Fruit fly (Drosophila melanogaster) whole organism, embryonic: Measurements from ENCODE around the gene CG12438.
A peak's percentile ranks its signal among the peaks of the same experiment; 100 is the strongest.

Experiments
- CG18599 ChIP-seq: fragments of 200-800 bp; sonication (Bioruptor generic); optimal IDR thresholded peaks from 3 replicates; lab custom pipeline; 2017; ENCODE audit warnings: missing biosample characterization, missing genetic modification characterization, mild to moderate bottlenecking, moderate library complexity, missing genetic modification reagents
- CG2889 ChIP-seq: fragments of 200-800 bp; sonication (Bioruptor generic); IDR thresholded peaks from 3 replicates; pipeline ENCODE4 v1.3.6; 2022; ENCODE audit warnings: missing biosample characterization, missing genetic modification characterization
- CG32532 ChIP-seq: fragments of 200-800 bp; sonication (Bioruptor generic); IDR thresholded peaks from 2 replicates; pipeline ENCODE4 v1.3.6; 2022; ENCODE audit warnings: missing biosample characterization, missing genetic modification characterization
- CG33213 ChIP-seq: fragments of 200-800 bp; sonication (Bioruptor generic); optimal IDR thresholded peaks from 3 replicates; lab custom pipeline; 2016; ENCODE audit warnings: missing biosample characterization, missing genetic modification characterization
- CG43689 ChIP-seq: fragments of 200-800 bp; sonication (Bioruptor generic); IDR thresholded peaks from 2 replicates; pipeline ENCODE4 v1.3.6; 2022; ENCODE audit warnings: missing biosample characterization, missing genetic modification characterization
- CG4854 ChIP-seq: fragments of 200-800 bp; sonication (Bioruptor generic); optimal IDR thresholded peaks from 2 replicates; lab custom pipeline; 2016; ENCODE audit warnings: missing biosample characterization, missing genetic modification characterization, inconsistent platforms
- CG6254 ChIP-seq: fragments of 200-800 bp; sonication (Bioruptor generic); optimal IDR thresholded peaks from 3 replicates; lab custom pipeline; 2017; ENCODE audit warnings: mild to moderate bottlenecking, missing biosample characterization, missing genetic modification reagents, missing genetic modification characterization
- CG6272 ChIP-seq: fragments of 200-800 bp; sonication (Bioruptor generic); IDR thresholded peaks from 2 replicates; pipeline ENCODE4 v1.3.6; 2022; ENCODE audit warnings: missing biosample characterization, missing genetic modification characterization
- CG7372 ChIP-seq: fragments of 200-800 bp; sonication (Bioruptor generic); IDR thresholded peaks from 2 replicates; pipeline ENCODE4 v1.3.6; 2022; ENCODE audit warnings: missing biosample characterization, missing genetic modification characterization
- CG7928 ChIP-seq: fragments of 200-800 bp; sonication (Bioruptor generic); optimal IDR thresholded peaks from 2 replicates; lab custom pipeline; 2017; ENCODE audit warnings: missing biosample characterization, mild to moderate bottlenecking, missing genetic modification characterization
- CG7987 ChIP-seq: fragments of 200-800 bp; sonication (Bioruptor generic); optimal IDR thresholded peaks from 2 replicates; lab custom pipeline; 2018; ENCODE audit warnings: missing biosample characterization, mild to moderate bottlenecking, missing genetic modification characterization, moderate library complexity
- CG8478 ChIP-seq: fragments of >200 bp; optimal IDR thresholded peaks from 2 replicates; lab custom pipeline; 2018
- CG8765 ChIP-seq: fragments of 200-800 bp; sonication (Bioruptor generic); IDR thresholded peaks from 2 replicates; pipeline ENCODE4 v1.3.6; 2022; ENCODE audit warnings: missing biosample characterization, missing genetic modification characterization
- CG9215 ChIP-seq: fragments of 200-800 bp; sonication (Bioruptor generic); IDR thresholded peaks from 2 replicates; pipeline ENCODE4 v1.3.6; 2022; ENCODE audit warnings: missing biosample characterization, missing genetic modification characterization
- CG9817 ChIP-seq: fragments of 200-800 bp; sonication (Bioruptor generic); optimal IDR thresholded peaks from 2 replicates; lab custom pipeline; 2018; ENCODE audit warnings: missing biosample characterization, mild to moderate bottlenecking, missing genetic modification characterization, moderate library complexity
- CoRest ChIP-seq: fragments of 200-800 bp; sonication (Bioruptor generic); optimal IDR thresholded peaks from 3 replicates; lab custom pipeline; 2018; ENCODE audit warnings: missing biosample characterization, mild to moderate bottlenecking, missing genetic modification characterization, moderate library complexity
- CrebB ChIP-seq: fragments of 200-800 bp; sonication (Bioruptor generic); optimal IDR thresholded peaks from 3 replicates; lab custom pipeline; 2018; ENCODE audit warnings: missing biosample characterization, mild to moderate bottlenecking, missing genetic modification characterization
- E2f1 ChIP-seq: fragments of 200-800 bp; sonication (Bioruptor generic); IDR thresholded peaks from 2 replicates; pipeline ENCODE4 v1.3.6; 2022; ENCODE audit warnings: missing biosample characterization, missing genetic modification characterization
- Fer1 ChIP-seq: fragments of 200-800 bp; sonication (Bioruptor generic); optimal IDR thresholded peaks from 2 replicates; lab custom pipeline; 2017; ENCODE audit warnings: missing biosample characterization, mild to moderate bottlenecking, missing genetic modification characterization
- Gug ChIP-seq: fragments of 200-800 bp; sonication (Bioruptor generic); IDR thresholded peaks from 4 replicates; pipeline ENCODE4 v1.3.6; 2022; ENCODE audit warnings: missing biosample characterization, missing genetic modification characterization
- HHEX ChIP-seq: fragments of 200-800 bp; sonication (Bioruptor generic); optimal IDR thresholded peaks from 3 replicates; lab custom pipeline; 2017; ENCODE audit warnings: missing biosample characterization, mild to moderate bottlenecking, missing genetic modification characterization, missing genetic modification reagents
- MTF-1 ChIP-seq: fragments of 200-800 bp; sonication (Bioruptor generic); optimal IDR thresholded peaks from 2 replicates; lab custom pipeline; 2018; ENCODE audit warnings: missing biosample characterization, mild to moderate bottlenecking, missing genetic modification characterization, borderline replicate concordance
- Nf-YC ChIP-seq: fragments of 200-800 bp; optimal IDR thresholded peaks from 3 replicates; lab custom pipeline; 2019; ENCODE audit warnings: missing biosample characterization, mild to moderate bottlenecking, missing genetic modification characterization, moderate library complexity
- Ptx1 ChIP-seq: fragments of 200-800 bp; sonication (Bioruptor generic); IDR thresholded peaks from 2 replicates; pipeline ENCODE4 v1.3.6; 2022; ENCODE audit warnings: missing biosample characterization, missing genetic modification characterization
- Taf1 ChIP-seq: fragments of 200-800 bp; sonication (Bioruptor generic); IDR thresholded peaks from 2 replicates; pipeline ENCODE4 v1.3.6; 2022; ENCODE audit warnings: missing biosample characterization, missing genetic modification characterization
- Trl ChIP-seq, 3 experiments: fragments of >200 bp in 2 of 3; fragments of 200-800 bp in 1 of 3; sonication (Bioruptor generic) in 1 of 3; optimal IDR thresholded peaks; 2 replicates in 1 of 3; 3 replicates in 2 of 3; lab custom pipeline; 2016 to 2017; ENCODE audit warnings: missing biosample characterization in 1 of 3, missing genetic modification characterization in 1 of 3
- YL-1 ChIP-seq: fragments of 200-800 bp; sonication (Bioruptor generic); optimal IDR thresholded peaks from 3 replicates; lab custom pipeline; 2017; ENCODE audit warnings: missing biosample characterization, mild to moderate bottlenecking, missing genetic modification characterization
- abd-A ChIP-seq: fragments of 200-800 bp; sonication (Bioruptor generic); optimal IDR thresholded peaks from 3 replicates; lab custom pipeline; 2019; ENCODE audit warnings: missing biosample characterization, mild to moderate bottlenecking, missing genetic modification characterization, moderate library complexity
- amos ChIP-seq: fragments of 200-800 bp; sonication (Bioruptor generic); IDR thresholded peaks from 2 replicates; pipeline ENCODE4 v1.3.6; 2022; ENCODE audit warnings: missing biosample characterization, missing genetic modification characterization; ENCODE audit not compliant: partially characterized antibody
- az2 ChIP-seq: fragments of 200-800 bp; sonication (Bioruptor generic); optimal IDR thresholded peaks from 3 replicates; lab custom pipeline; 2016; ENCODE audit warnings: missing biosample characterization, missing genetic modification characterization
- cas ChIP-seq: fragments of 200-800 bp; sonication (Bioruptor generic); IDR thresholded peaks from 2 replicates; pipeline ENCODE4 v1.3.6; 2022; ENCODE audit warnings: missing biosample characterization, missing genetic modification characterization
- da ChIP-seq: fragments of 200-800 bp; sonication (Bioruptor generic); optimal IDR thresholded peaks from 2 replicates; lab custom pipeline; 2016; ENCODE audit warnings: missing biosample characterization, missing genetic modification characterization
- dan ChIP-seq: fragments of 200-800 bp; sonication (Bioruptor generic); IDR thresholded peaks from 2 replicates; pipeline ENCODE4 v1.3.6; 2022; ENCODE audit warnings: missing biosample characterization, missing genetic modification characterization
- grau ChIP-seq: fragments of 200-800 bp; optimal IDR thresholded peaks from 3 replicates; lab custom pipeline; 2019; ENCODE audit warnings: missing biosample characterization, mild to moderate bottlenecking, missing genetic modification characterization, moderate library complexity
- gsb ChIP-seq: fragments of 200-800 bp; sonication (Bioruptor generic); IDR thresholded peaks from 2 replicates; pipeline ENCODE4 v1.3.6; 2022; ENCODE audit warnings: missing biosample characterization, missing genetic modification characterization
- gsb-n ChIP-seq: fragments of 200-800 bp; sonication (Bioruptor generic); optimal IDR thresholded peaks from 3 replicates; lab custom pipeline; 2018; ENCODE audit warnings: missing biosample characterization, mild to moderate bottlenecking, missing genetic modification characterization
- h ChIP-seq: fragments of >200 bp; optimal IDR thresholded peaks from 2 replicates; lab custom pipeline; 2017
- hth ChIP-seq: fragments of >200 bp; optimal IDR thresholded peaks from 2 replicates; lab custom pipeline; 2017; ENCODE audit warnings: inconsistent platforms
- knrl ChIP-seq: fragments of 200-800 bp; sonication (Bioruptor generic); IDR thresholded peaks from 3 replicates; pipeline ENCODE4 v1.3.6; 2022; ENCODE audit warnings: missing biosample characterization, missing genetic modification characterization; ENCODE audit not compliant: partially characterized antibody
- lmd ChIP-seq: fragments of 200-800 bp; sonication (Bioruptor generic); IDR thresholded peaks from 2 replicates; pipeline ENCODE4 v1.3.6; 2022; ENCODE audit warnings: missing biosample characterization, missing genetic modification characterization
- nau ChIP-seq: fragments of 200-800 bp; sonication (Bioruptor generic); optimal IDR thresholded peaks from 3 replicates; lab custom pipeline; 2017; ENCODE audit warnings: missing biosample characterization, mild to moderate bottlenecking, missing genetic modification characterization, missing genetic modification reagents
- oc ChIP-seq: fragments of 200-800 bp; sonication (Bioruptor generic); optimal IDR thresholded peaks from 2 replicates; lab custom pipeline; 2018; ENCODE audit warnings: missing biosample characterization, mild to moderate bottlenecking, missing genetic modification characterization, moderate library complexity
- peb ChIP-seq: fragments of 200-800 bp; sonication (Bioruptor generic); IDR thresholded peaks from 2 replicates; pipeline ENCODE4 v1.3.6; 2022; ENCODE audit warnings: missing biosample characterization, missing genetic modification characterization
- pho ChIP-seq: fragments of 200-800 bp; sonication (Bioruptor generic); optimal IDR thresholded peaks from 2 replicates; lab custom pipeline; 2016; ENCODE audit warnings: missing biosample characterization, missing genetic modification characterization
- pnt ChIP-seq: fragments of 200-800 bp; sonication (Bioruptor generic); optimal IDR thresholded peaks from 3 replicates; lab custom pipeline; 2016; ENCODE audit warnings: missing biosample characterization, missing genetic modification characterization
- psq ChIP-seq: fragments of 200-800 bp; sonication (Bioruptor generic); optimal IDR thresholded peaks from 2 replicates; lab custom pipeline; 2017; ENCODE audit warnings: missing biosample characterization, missing genetic modification characterization
- sd ChIP-seq: fragments of 200-800 bp; sonication (Bioruptor generic); optimal IDR thresholded peaks from 3 replicates; lab custom pipeline; 2018; ENCODE audit warnings: missing biosample characterization, mild to moderate bottlenecking, missing genetic modification characterization, moderate library complexity
- seq ChIP-seq: fragments of 200-800 bp; sonication (Bioruptor generic); IDR thresholded peaks from 2 replicates; pipeline ENCODE4 v1.3.6; 2022; ENCODE audit warnings: missing biosample characterization, missing genetic modification characterization
- sr ChIP-seq: fragments of 200-800 bp; sonication (Bioruptor generic); IDR thresholded peaks from 3 replicates; pipeline ENCODE4 v1.3.6; 2022; ENCODE audit warnings: missing biosample characterization, missing genetic modification characterization
- tgo ChIP-seq: fragments of 200-800 bp; sonication (Bioruptor generic); IDR thresholded peaks from 3 replicates; pipeline ENCODE4 v1.3.6; 2022; ENCODE audit warnings: missing biosample characterization, missing genetic modification characterization
- tx ChIP-seq: fragments of 200-800 bp; sonication (Bioruptor generic); optimal IDR thresholded peaks from 2 replicates; lab custom pipeline; 2016; ENCODE audit warnings: missing biosample characterization, missing genetic modification characterization
- zen2 ChIP-seq: fragments of 200-800 bp; sonication (Bioruptor generic); IDR thresholded peaks from 3 replicates; pipeline ENCODE4 v1.3.6; 2022; ENCODE audit warnings: missing biosample characterization, missing genetic modification characterization; ENCODE audit not compliant: partially characterized antibody

CG12438 gene

dm6 chr2L:8738253-8738665 lies 13.8 kb upstream of the CG12438 start (continued):
- TF ChIP-seq CG6272 (GFP tag; lab: Robert Waterston, UW) = no peak
- no peak for TF ChIP-seq Trl (optimal IDR thresholded peaks at IDR 0.05; lab: Kevin White, UChicago)
- peak; percentile 30 for TF ChIP-seq Trl (GFP tag; optimal IDR thresholded peaks at IDR 0.05; lab: Kevin White, UChicago)
- no peak for TF ChIP-seq Taf1 (GFP tag; lab: Robert Waterston, UW)
- no peak for TF ChIP-seq MTF-1 (GFP tag; lab: Kevin White, UChicago)
- TF ChIP-seq CG32532 (GFP tag; lab: Robert Waterston, UW) = peak; percentile 79
- no peak for TF ChIP-seq psq
- peak; percentile 69 for TF ChIP-seq sd
- TF ChIP-seq CG2889 (GFP tag; lab: Robert Waterston, UW) = no peak
- TF ChIP-seq pho (GFP tag; lab: Kevin White, UChicago) = peak; percentile 15
- peak; percentile 39 for TF ChIP-seq CG9817 (tag; lab: Kevin White, UChicago)
- TF ChIP-seq CG7372 (GFP tag; lab: Robert Waterston, UW) = no peak
- no peak for TF ChIP-seq tgo (GFP tag; lab: Robert Waterston, UW)
- no peak for TF ChIP-seq CG33213 (GFP tag; lab: Kevin White, UChicago)
- TF ChIP-seq CG6254 (GFP tag; lab: Kevin White, UChicago) = no peak
- TF ChIP-seq dan (GFP tag; lab: Robert Waterston, UW) = no peak
- no peak for TF ChIP-seq hth
- TF ChIP-seq sr (GFP tag; lab: Robert Waterston, UW) = no peak
- TF ChIP-seq seq = no peak
- TF ChIP-seq tx (GFP tag; lab: Kevin White, UChicago) = peak; percentile 9
- TF ChIP-seq gsb-n (tag; lab: Kevin White, UChicago) = no peak
- TF ChIP-seq Fer1 (GFP tag; lab: Kevin White, UChicago) = peak; percentile 60
- peak; percentile 50 for TF ChIP-seq grau (tag; lab: Kevin White, UChicago)
- TF ChIP-seq CG7987 (GFP tag; lab: Kevin White, UChicago) = peak; percentile 41
- 0 out of 4 replicates have a peak, but pooled peaks have one; percentile 11 for TF ChIP-seq Gug
- no peak for TF ChIP-seq da (GFP tag; lab: Kevin White, UChicago)
- no peak for TF ChIP-seq CG7928
- no peak for TF ChIP-seq CG8765 (GFP tag; lab: Robert Waterston, UW)
- no peak for TF ChIP-seq Ptx1 (GFP tag; lab: Robert Waterston, UW)
- TF ChIP-seq peb (GFP tag; lab: Robert Waterston, UW) = no peak
- TF ChIP-seq E2f1 (GFP tag; lab: Robert Waterston, UW) = 0 out of 2 replicates have a peak, but pooled peaks have one; percentile 25
- peak; percentile 2 for TF ChIP-seq HHEX (GFP tag; lab: Kevin White, UChicago)
- TF ChIP-seq abd-A (tag; lab: Kevin White, UChicago) = no peak
- TF ChIP-seq h (lab: Kevin White, UChicago) = no peak
- no peak for TF ChIP-seq CG9215
- no peak; the same call in none of the 2 replicates for TF ChIP-seq lmd (GFP tag; lab: Robert Waterston, UW)
- TF ChIP-seq zen2 (GFP tag; lab: Robert Waterston, UW) = no peak
- TF ChIP-seq cas (GFP tag; lab: Robert Waterston, UW) = no peak
- peak; percentile 50 for TF ChIP-seq nau (GFP tag; lab: Kevin White, UChicago)
- no peak for TF ChIP-seq Nf-YC (tag; lab: Kevin White, UChicago)
- no peak for TF ChIP-seq CG4854 (GFP tag; lab: Kevin White, UChicago)
- no peak for TF ChIP-seq CG43689
- TF ChIP-seq amos = no peak
- no peak for TF ChIP-seq az2 (GFP tag; lab: Kevin White, UChicago)
- no peak for TF ChIP-seq YL-1
- TF ChIP-seq CG18599 (GFP tag; lab: Kevin White, UChicago) = peak; percentile 79
- peak; percentile 20 for TF ChIP-seq CrebB (tag; lab: Kevin White, UChicago)
- TF ChIP-seq CG8478 = no peak
- TF ChIP-seq gsb (GFP tag; lab: Robert Waterston, UW) = peak; percentile 34; the same call in 1 of the 2 replicates
- no peak for TF ChIP-seq knrl (GFP tag; lab: Robert Waterston, UW)
- TF ChIP-seq pnt (GFP tag; lab: Kevin White, UChicago) = no peak
- TF ChIP-seq oc (tag; lab: Kevin White, UChicago) = no peak
- TF ChIP-seq CoRest (tag; lab: Kevin White, UChicago) = peak; percentile 21
